Worm (Caenorhabditis elegans): ENCODE results near the gene Y116A8C.10.

DNA sequence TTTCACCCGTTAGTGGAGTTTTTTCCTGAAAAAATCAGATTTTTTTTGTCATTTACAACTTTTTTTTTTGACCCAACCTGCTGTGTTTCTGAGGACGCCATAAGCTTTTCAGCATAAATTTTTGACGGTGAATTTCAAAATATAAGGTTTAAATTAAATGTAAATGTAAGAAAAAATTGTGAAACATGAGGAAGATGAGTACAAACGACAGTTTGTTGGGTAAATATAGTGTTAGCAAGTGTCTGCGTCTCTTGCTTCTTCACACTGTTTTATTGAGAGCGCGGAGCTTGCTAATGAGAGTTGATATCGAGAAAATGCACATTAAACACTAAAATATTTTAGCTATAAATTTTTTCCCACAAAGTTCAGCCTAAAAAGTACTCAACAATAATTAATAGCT is 31.5 kb upstream of the Y116A8C.10 start, which contains the start of gene rom-3:
- TF ChIP-seq jun-1 (tag; optimal IDR thresholded peaks at IDR 0.05) (no peak), lir-3 (tag; optimal IDR thresholded peaks at IDR 0.05; ENCODE audit: poor library complexity) (no peak), nhr-76 (tag; optimal IDR thresholded peaks at IDR 0.05) (no peak), nhr-12 (tag; optimal IDR thresholded peaks at IDR 0.05) (no peak), tbx-2 (tag; optimal IDR thresholded peaks at IDR 0.05) (no peak)

All from whole organism, L1 larva.